Worm (Caenorhabditis elegans): Measurements from ENCODE around the gene rep-1.

Gene rep-1

ce11 chrIII:1601464-1602169 lies 31.5 kb downstream of the rep-1 start:
- TF ChIP-seq flt-1 (GFP tag; IDR thresholded peaks at IDR 0.05) (peak; percentile 87), ztf-29 (GFP tag; IDR thresholded peaks at IDR 0.05) (0 out of 2 replicates have a peak, but pooled peaks have one; percentile 44), T22C8.4 (GFP tag; IDR thresholded peaks at IDR 0.05) (no peak; the same call in 1 of the 2 replicates), ref-1 (GFP tag; conservative IDR thresholded peaks at IDR 0.05) (peak; percentile 63), tab-1 (GFP tag; IDR thresholded peaks at IDR 0.05) (peak; percentile 86; the same call in 1 of the 2 replicates), ztf-23 (GFP tag; IDR thresholded peaks at IDR 0.05) (peak; percentile 84), med-1 (GFP tag; optimal IDR thresholded peaks at IDR 0.05; ENCODE audit: insufficient read depth) (no peak), klf-2 (GFP tag; conservative IDR thresholded peaks at IDR 0.05) (peak; percentile 81)

- TF ChIP-seq cog-1 (tag; optimal IDR thresholded peaks at IDR 0.05) (no peak), ref-1 (GFP tag; conservative IDR thresholded peaks at IDR 0.05) (no peak), ztf-29 (GFP tag; IDR thresholded peaks at IDR 0.05) (no peak), klf-2 (GFP tag; conservative IDR thresholded peaks at IDR 0.05) (no peak), med-1 (GFP tag; optimal IDR thresholded peaks at IDR 0.05; ENCODE audit: insufficient read depth) (no peak), flt-1 (GFP tag; IDR thresholded peaks at IDR 0.05) (no peak), T22C8.4 (GFP tag; IDR thresholded peaks at IDR 0.05) (no peak), tab-1 (GFP tag; IDR thresholded peaks at IDR 0.05) (no peak), ztf-23 (GFP tag; IDR thresholded peaks at IDR 0.05) (no peak)
Observed at ce11 chrIII:1602682-1603081, 32.6 kb downstream of the rep-1 start.

DNA sequence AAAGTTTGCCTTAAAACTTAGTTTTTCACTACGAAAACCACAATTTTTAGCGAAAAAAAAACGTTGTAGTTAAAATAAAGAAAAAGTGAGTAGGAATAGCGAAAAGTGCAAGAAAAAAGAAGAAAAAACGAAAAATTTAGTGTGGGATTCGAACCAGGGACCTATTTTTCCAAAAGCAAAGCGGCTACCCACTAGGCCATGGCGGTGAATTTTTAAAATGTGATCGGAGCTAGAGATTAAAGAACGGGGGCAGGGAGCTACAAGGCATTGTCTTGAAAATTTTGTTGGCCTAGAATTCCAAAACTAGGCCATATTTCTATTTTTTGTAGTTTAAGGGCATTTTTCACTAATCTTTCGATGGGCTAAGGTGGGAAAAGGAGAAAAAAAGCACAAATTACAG lies 33.7 kb downstream of the rep-1 start:
- no peak for TF ChIP-seq ref-1 (GFP tag; conservative IDR thresholded peaks at IDR 0.05)
- no peak for TF ChIP-seq T22C8.4 (GFP tag; IDR thresholded peaks at IDR 0.05)
- peak; percentile 28; the same call in 1 of the 2 replicates for TF ChIP-seq tab-1 (GFP tag; IDR thresholded peaks at IDR 0.05)

DNA sequence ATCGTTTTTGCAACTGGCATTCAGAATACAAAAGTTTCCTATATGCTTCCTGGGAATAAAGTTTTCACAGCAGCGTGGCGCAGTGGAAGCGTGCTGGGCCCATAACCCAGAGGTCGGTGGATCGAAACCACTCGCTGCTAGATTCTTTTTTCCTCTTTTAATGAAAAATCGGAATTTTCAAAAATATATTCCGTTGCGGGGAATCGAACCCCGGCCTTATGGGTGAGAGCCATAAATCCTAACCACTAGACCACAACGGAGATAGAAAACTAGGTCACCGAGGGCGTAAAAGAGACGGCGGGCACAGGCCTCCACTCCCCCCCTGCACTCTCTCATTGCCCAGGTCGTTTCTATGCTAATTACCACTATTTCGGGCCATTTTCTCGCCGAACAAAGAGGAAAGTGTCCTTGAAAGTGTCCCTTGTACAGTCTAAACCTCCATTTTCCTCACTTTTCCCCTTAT lies 34.4 kb downstream of the rep-1 start, which contains the start of gene Y22D7AL.6:
Gene Y22D7AL.6 (plus strand): TSS at position 413 of the 463 bp plus-strand sequence.
- TF ChIP-seq cog-1 (tag; optimal IDR thresholded peaks at IDR 0.05) (peak; percentile 42), tab-1 (GFP tag; IDR thresholded peaks at IDR 0.05) (peak; percentile 91), flt-1 (GFP tag; IDR thresholded peaks at IDR 0.05) (peak; percentile 92), ref-1 (GFP tag; conservative IDR thresholded peaks at IDR 0.05) (peak; percentile 76), klf-2 (GFP tag; conservative IDR thresholded peaks at IDR 0.05) (peak; percentile 89), med-1 (GFP tag; optimal IDR thresholded peaks at IDR 0.05; ENCODE audit: insufficient read depth) (peak; percentile 39), ztf-23 (GFP tag; IDR thresholded peaks at IDR 0.05) (peak; percentile 85), ztf-29 (GFP tag; IDR thresholded peaks at IDR 0.05) (peak; percentile 83), T22C8.4 (GFP tag; IDR thresholded peaks at IDR 0.05) (peak; percentile 77)

ce11 chrIII:1607659-1608058 lies 37.6 kb downstream of the rep-1 start:
- no peak for TF ChIP-seq tab-1 (GFP tag; IDR thresholded peaks at IDR 0.05)
- TF ChIP-seq ztf-23 (GFP tag; IDR thresholded peaks at IDR 0.05): no peak

- no peak for TF ChIP-seq flt-1 (GFP tag; IDR thresholded peaks at IDR 0.05)
- peak; percentile 59 for TF ChIP-seq T22C8.4 (GFP tag; IDR thresholded peaks at IDR 0.05)
- no peak for TF ChIP-seq tab-1 (GFP tag; IDR thresholded peaks at IDR 0.05)
Observed at ce11 chrIII:1610938-1611337, 40.8 kb downstream of the rep-1 start.

DNA sequence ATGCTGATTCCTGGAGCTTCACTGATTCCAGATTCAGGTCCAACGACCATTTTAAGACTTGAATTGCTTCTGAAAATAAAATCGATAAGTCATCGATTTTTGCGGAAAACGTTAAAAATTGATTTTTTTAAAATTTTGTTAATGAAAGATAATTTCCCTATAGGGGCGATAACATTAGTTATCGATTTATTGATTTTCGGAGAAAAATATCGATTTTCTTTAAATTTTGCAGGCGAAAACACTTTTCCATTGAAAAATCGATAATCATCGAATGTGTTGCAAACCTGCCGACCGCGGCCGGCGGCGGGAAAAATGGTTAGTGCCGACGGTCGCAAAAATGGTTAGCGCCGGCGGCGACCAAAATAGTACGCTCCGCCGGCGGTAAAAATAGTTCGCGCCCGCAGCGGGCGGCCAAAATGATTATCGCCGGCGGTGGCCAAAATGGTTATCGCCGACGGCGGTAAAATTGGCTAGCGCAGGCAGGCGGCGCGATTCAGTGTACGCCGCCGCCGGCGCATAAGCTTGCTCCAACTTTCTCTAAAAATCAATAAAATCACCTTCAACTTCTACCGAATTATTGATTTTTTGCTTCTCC lies 43.0 kb downstream of the rep-1 start:
- TF ChIP-seq T22C8.4 (GFP tag; IDR thresholded peaks at IDR 0.05) (peak; percentile 63; the same call in 1 of the 2 replicates), tab-1 (GFP tag; IDR thresholded peaks at IDR 0.05) (no peak), med-1 (GFP tag; optimal IDR thresholded peaks at IDR 0.05; ENCODE audit: insufficient read depth) (no peak), cog-1 (tag; optimal IDR thresholded peaks at IDR 0.05) (no peak)

ce11 chrIII:1613933-1614332 lies 43.8 kb downstream of the rep-1 start, which contains the start of gene Y22D7AL.9:
Gene Y22D7AL.9 (minus strand): TSS chrIII:1614033.
- TF ChIP-seq med-1 (GFP tag; optimal IDR thresholded peaks at IDR 0.05; ENCODE audit: insufficient read depth) (no peak), tab-1 (GFP tag; IDR thresholded peaks at IDR 0.05) (no peak), ztf-29 (GFP tag; IDR thresholded peaks at IDR 0.05) (no peak), flt-1 (GFP tag; IDR thresholded peaks at IDR 0.05) (no peak), T22C8.4 (GFP tag; IDR thresholded peaks at IDR 0.05) (no peak), cog-1 (tag; optimal IDR thresholded peaks at IDR 0.05) (no peak), ztf-23 (GFP tag; IDR thresholded peaks at IDR 0.05) (no peak), klf-2 (GFP tag; conservative IDR thresholded peaks at IDR 0.05) (no peak), ref-1 (GFP tag; conservative IDR thresholded peaks at IDR 0.05) (no peak)

ce11 chrIII:1614412-1614811 lies 44.3 kb downstream of the rep-1 start:
- TF ChIP-seq T22C8.4 (GFP tag; IDR thresholded peaks at IDR 0.05): no peak
- no peak for TF ChIP-seq ref-1 (GFP tag; conservative IDR thresholded peaks at IDR 0.05)
- no peak for TF ChIP-seq flt-1 (GFP tag; IDR thresholded peaks at IDR 0.05)
- no peak for TF ChIP-seq ztf-29 (GFP tag; IDR thresholded peaks at IDR 0.05)
- no peak for TF ChIP-seq ztf-23 (GFP tag; IDR thresholded peaks at IDR 0.05)
- no peak for TF ChIP-seq tab-1 (GFP tag; IDR thresholded peaks at IDR 0.05)
- TF ChIP-seq klf-2 (GFP tag; conservative IDR thresholded peaks at IDR 0.05): no peak
- no peak for TF ChIP-seq cog-1 (tag; optimal IDR thresholded peaks at IDR 0.05)
- no peak for TF ChIP-seq med-1 (GFP tag; optimal IDR thresholded peaks at IDR 0.05; ENCODE audit: insufficient read depth)
